Fruit fly (Drosophila melanogaster): ENCODE data around the gene CG11437.

- TF ChIP-seq Hr83 (GFP tag; optimal IDR thresholded peaks at IDR 0.05; ENCODE audit: poor library complexity, severe bottlenecking) (no peak), OdsH (GFP tag; optimal IDR thresholded peaks at IDR 0.05) (no peak), Hr78 (GFP tag; optimal IDR thresholded peaks at IDR 0.05) (no peak)
Measured at dm6 chr3L:22471586-22472291, 3.1 kb downstream of the CG11437 start.
